Fruit fly (Drosophila melanogaster): ENCODE data around the gene Atac3.

Gene Atac3

DNA sequence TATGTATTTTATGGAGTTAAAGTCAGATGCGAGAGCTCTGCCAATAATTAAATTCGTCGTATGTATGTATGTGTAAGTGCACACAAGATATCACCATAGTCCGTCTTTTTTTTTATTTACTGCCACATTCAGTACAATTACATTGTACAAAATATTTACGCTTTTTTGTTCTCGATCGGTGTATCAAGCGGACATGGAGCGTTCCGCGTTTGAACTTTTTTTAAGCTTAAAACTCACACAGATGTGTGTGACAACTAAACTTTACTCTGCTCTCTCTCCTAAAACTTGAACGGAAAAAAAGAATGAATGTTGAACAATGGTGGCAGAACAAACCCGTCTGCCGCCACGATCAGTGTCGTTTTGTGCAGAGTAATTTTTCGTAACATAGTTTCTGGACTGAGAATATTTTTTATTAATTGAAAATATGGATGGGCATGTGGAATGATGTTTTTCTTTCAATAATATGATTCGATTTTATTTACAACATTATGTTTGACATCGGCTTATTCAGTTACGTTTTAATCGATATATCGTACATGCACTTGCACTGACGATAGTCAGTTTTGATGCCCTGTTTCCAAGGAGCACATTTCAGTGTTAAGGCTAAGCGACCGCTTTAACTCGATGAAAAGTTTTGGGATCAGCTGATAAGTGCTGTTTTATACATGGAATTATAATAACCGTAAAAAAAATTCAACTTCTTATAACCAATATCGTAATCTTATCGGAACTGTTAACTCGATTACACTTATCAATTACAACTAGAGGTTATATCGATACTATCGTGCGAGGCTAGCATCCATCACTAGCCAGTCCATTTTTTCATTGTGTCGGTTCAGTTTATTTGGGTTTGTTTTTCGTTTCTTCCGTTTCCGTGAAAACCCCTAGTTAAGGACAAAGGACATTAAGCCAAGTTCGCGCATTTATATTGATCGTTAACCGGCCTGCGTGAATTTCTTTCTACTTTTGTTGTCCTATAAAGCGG, 19.2 kb upstream of the Atac3 start, which contains the start of gene mth (continued):
- TF ChIP-seq z (GFP tag; IDR thresholded peaks at IDR 0.05) (no peak), nerfin-2 (GFP tag; IDR thresholded peaks at IDR 0.05; ENCODE audit: partially characterized antibody) (peak; percentile 97), CG1832 (GFP tag; optimal IDR thresholded peaks at IDR 0.05) (no peak), CG11398 (GFP tag; optimal IDR thresholded peaks at IDR 0.05) (no peak), Blimp-1 (GFP tag; optimal IDR thresholded peaks at IDR 0.05) (peak; percentile 9), lbe (GFP tag; optimal IDR thresholded peaks at IDR 0.05) (no peak), org-1 (GFP tag; optimal IDR thresholded peaks at IDR 0.05) (no peak), ro (GFP tag; IDR thresholded peaks at IDR 0.05) (no peak), CG2199 (GFP tag; IDR thresholded peaks at IDR 0.05) (no peak), Dp (GFP tag; optimal IDR thresholded peaks at IDR 0.05) (peak; percentile 33), CG16815 (GFP tag; optimal IDR thresholded peaks at IDR 0.05) (no peak), CG2202 (tag; optimal IDR thresholded peaks at IDR 0.05) (no peak), her (GFP tag; optimal IDR thresholded peaks at IDR 0.05) (peak; percentile 15), GATAe (GFP tag; conservative IDR thresholded peaks at IDR 0.05) (no peak), Hr78 (GFP tag; optimal IDR thresholded peaks at IDR 0.05) (no peak), CG12236 (GFP tag; optimal IDR thresholded peaks at IDR 0.05) (no peak), so (GFP tag; IDR thresholded peaks at IDR 0.05) (no peak), tup (GFP tag; optimal IDR thresholded peaks at IDR 0.05) (no peak), CG17385 (GFP tag; optimal IDR thresholded peaks at IDR 0.05) (no peak), CG14441 (GFP tag; IDR thresholded peaks at IDR 0.05) (peak; percentile 52; the same call in 1 of the 2 replicates), CG3163 (GFP tag; optimal IDR thresholded peaks at IDR 0.05) (no peak), Xrp1 (GFP tag; IDR thresholded peaks at IDR 0.05) (peak; percentile 37; the same call in 1 of the 2 replicates), CG11504 (tag; optimal IDR thresholded peaks at IDR 0.05) (peak; percentile 57), chn (GFP tag; optimal IDR thresholded peaks at IDR 0.05) (peak; percentile 43), CG43689 (GFP tag; IDR thresholded peaks at IDR 0.05) (no peak), CG12769 (tag; optimal IDR thresholded peaks at IDR 0.05) (peak; percentile 49), stwl (tag; optimal IDR thresholded peaks at IDR 0.05) (peak; percentile 81), CG15073 (GFP tag; optimal IDR thresholded peaks at IDR 0.05) (no peak), al (GFP tag; IDR thresholded peaks at IDR 0.05) (peak; percentile 56), CG4617 (GFP tag; optimal IDR thresholded peaks at IDR 0.05; ENCODE audit: borderline replicate concordance) (peak; percentile 65), rib (GFP tag; IDR thresholded peaks at IDR 0.05) (no peak), CG7928 (GFP tag; optimal IDR thresholded peaks at IDR 0.05) (peak; percentile 36), Fer3 (tag; optimal IDR thresholded peaks at IDR 0.05) (no peak), CG14667 (GFP tag; IDR thresholded peaks at IDR 0.05) (no peak), CG2120 (GFP tag; optimal IDR thresholded peaks at IDR 0.05) (peak; percentile 66), Poxn (GFP tag; IDR thresholded peaks at IDR 0.05) (no peak), CG12744 (GFP tag; optimal IDR thresholded peaks at IDR 0.05) (no peak), CG6689 (GFP tag; IDR thresholded peaks at IDR 0.05) (peak; percentile 28; the same call in 1 of the 2 replicates), E2f1 (GFP tag; IDR thresholded peaks at IDR 0.05) (peak; percentile 27; the same call in 1 of the 2 replicates), CG11696 (GFP tag; IDR thresholded peaks at IDR 0.05) (no peak), CG14014 (GFP tag; IDR thresholded peaks at IDR 0.05) (0 out of 2 replicates have a peak, but pooled peaks have one; percentile 28), CG17829 (tag; optimal IDR thresholded peaks at IDR 0.05) (peak; percentile 48), dysf (GFP tag; IDR thresholded peaks at IDR 0.05) (peak; percentile 49; the same call in 2 of the 3 replicates), jing (GFP tag; optimal IDR thresholded peaks at IDR 0.05) (no peak), CG4424 (GFP tag; optimal IDR thresholded peaks at IDR 0.05) (peak; percentile 38), Lhr (GFP tag; optimal IDR thresholded peaks at IDR 0.05) (peak; percentile 38), CG1647 (GFP tag; optimal IDR thresholded peaks at IDR 0.05) (peak; percentile 7), CG11560 (tag; IDR thresholded peaks at IDR 0.05) (peak; percentile 74; the same call in 1 of the 3 replicates), Rfx (GFP tag; IDR thresholded peaks at IDR 0.05) (peak; percentile 53; the same call in 1 of the 2 replicates)
